Worm (Caenorhabditis elegans) whole organism, L4 larva: ENCODE measurements around the gene irld-49.
A peak's percentile ranks its signal among the peaks of the same experiment; 100 is the strongest.

ENCODE experiments used
- F10B5.3 ChIP-seq: sonication (generic microtip); optimal IDR thresholded peaks from 2 replicates; lab custom pipeline; 2016; ENCODE audit warnings: mild to moderate bottlenecking, missing genetic modification characterization, missing compliant biosample characterization
- F44E2.7 ChIP-seq: fragments of 200-800 bp; sonication (Bioruptor generic); IDR thresholded peaks from 2 replicates; pipeline ENCODE4 v2.1.2; 2022; ENCODE audit warnings: missing genetic modification characterization, missing compliant biosample characterization
- F49E8.2 ChIP-seq: sonication (generic microtip); optimal IDR thresholded peaks from 2 replicates; lab custom pipeline; 2016; ENCODE audit warnings: missing compliant biosample characterization, mild to moderate bottlenecking, missing genetic modification characterization, borderline replicate concordance
- R02D3.7 ChIP-seq: fragments of 150-350 bp; sonication (generic microtip); optimal IDR thresholded peaks from 3 replicates; lab custom pipeline; 2014; ENCODE audit warnings: missing biosample characterization, missing genetic modification characterization
- T26A8.4 ChIP-seq: fragments of 200-800 bp; sonication (Bioruptor generic); IDR thresholded peaks from 2 replicates; pipeline ENCODE4 v1.3.6; 2022; ENCODE audit warnings: missing genetic modification characterization, missing compliant biosample characterization
- Y5F2A.4 ChIP-seq: fragments of 200-800 bp; sonication (Bioruptor generic); optimal IDR thresholded peaks from 2 replicates; lab custom pipeline; 2018; ENCODE audit warnings: mild to moderate bottlenecking, missing genetic modification characterization, missing compliant biosample characterization
- aha-1 ChIP-seq: fragments of 150-350 bp; peaks from one replicate; lab custom pipeline; 2014; ENCODE audit warnings: missing biosample characterization, missing genetic modification characterization
- arid-1 ChIP-seq: fragments of 200-800 bp; sonication (Bioruptor generic); conservative IDR thresholded peaks from 2 replicates; pipeline ENCODE4 v1.3.6; 2022; ENCODE audit warnings: missing genetic modification reagents, missing genetic modification characterization, missing compliant biosample characterization
- ceh-32 ChIP-seq: sonication (generic microtip); optimal IDR thresholded peaks from 2 replicates; lab custom pipeline; 2016; ENCODE audit warnings: mild to moderate bottlenecking, missing genetic modification characterization, missing compliant biosample characterization; ENCODE audit not compliant: poor library complexity
- ctbp-1 ChIP-seq: fragments of 200-800 bp; sonication (Bioruptor generic); IDR thresholded peaks from 2 replicates; pipeline ENCODE4 v1.3.6; 2022; ENCODE audit warnings: missing genetic modification reagents, missing genetic modification characterization, missing compliant biosample characterization
- daf-16 ChIP-seq, 3 experiments: sonication (generic microtip); optimal IDR thresholded peaks; 2 replicates each; lab custom pipeline; 2016 to 2017; ENCODE audit warnings: missing genetic modification characterization in 3 of 3, missing genetic modification reagents in 3 of 3, mild to moderate bottlenecking in 2 of 3, missing compliant biosample characterization in 2 of 3, missing biosample characterization in 1 of 3, moderate library complexity in 1 of 3
- daf-8 ChIP-seq: fragments of 200-800 bp; sonication (Bioruptor generic); IDR thresholded peaks from 2 replicates; pipeline ENCODE4 v1.3.6; 2022; ENCODE audit warnings: missing genetic modification characterization, missing compliant biosample characterization
- dpl-1 ChIP-seq: fragments of 150-350 bp; optimal IDR thresholded peaks from 2 replicates; lab custom pipeline; 2014; ENCODE audit warnings: missing biosample characterization, missing genetic modification reagents, missing genetic modification characterization
- duxl-1 ChIP-seq: sonication (generic microtip); optimal IDR thresholded peaks from 2 replicates; lab custom pipeline; 2016; ENCODE audit warnings: mild to moderate bottlenecking, missing genetic modification characterization, moderate library complexity, missing compliant biosample characterization; ENCODE audit not compliant: poor library complexity
- dve-1 ChIP-seq: sonication (generic microtip); optimal IDR thresholded peaks from 2 replicates; lab custom pipeline; 2017; ENCODE audit warnings: antibody characterized with exemption, mild to moderate bottlenecking, missing genetic modification characterization, missing compliant biosample characterization; ENCODE audit not compliant: insufficient read depth
- egl-43 ChIP-seq: fragments of 200-800 bp; sonication (Bioruptor generic); IDR thresholded peaks from 2 replicates; pipeline ENCODE4 v1.3.6; 2022; ENCODE audit warnings: missing genetic modification reagents, missing genetic modification characterization, missing compliant biosample characterization
- fkh-10 ChIP-seq: fragments of 150-350 bp; optimal IDR thresholded peaks from 2 replicates; lab custom pipeline; 2014; ENCODE audit warnings: missing biosample characterization, missing genetic modification reagents, missing genetic modification characterization
- hif-1 ChIP-seq, 2 experiments: sonication (generic microtip); optimal IDR thresholded peaks; 2 replicates each; lab custom pipeline; 2016 to 2017; ENCODE audit warnings: missing compliant biosample characterization in 2 of 2, missing genetic modification characterization in 2 of 2, missing genetic modification reagents in 2 of 2, missing genotype in 2 of 2, mild to moderate bottlenecking in 1 of 2
- lin-1 ChIP-seq: fragments of 200-800 bp; sonication (Bioruptor generic); IDR thresholded peaks from 2 replicates; pipeline ENCODE4 v1.3.6; 2022; ENCODE audit warnings: missing genetic modification reagents, missing genetic modification characterization, missing compliant biosample characterization
- lin-13 ChIP-seq: fragments of 150-350 bp; optimal IDR thresholded peaks from 2 replicates; lab custom pipeline; 2014; ENCODE audit warnings: missing biosample characterization, missing genetic modification reagents, missing genetic modification characterization
- lin-15B ChIP-seq: fragments of 150-350 bp; sonication (generic microtip); optimal IDR thresholded peaks from 3 replicates; lab custom pipeline; 2014; ENCODE audit warnings: missing biosample characterization, missing genetic modification characterization
- lin-29 ChIP-seq: fragments of 200-800 bp; sonication (Bioruptor generic); IDR thresholded peaks from 2 replicates; pipeline ENCODE4 v1.3.6; 2022; ENCODE audit warnings: missing genetic modification reagents, missing genetic modification characterization, missing compliant biosample characterization
- lin-38 ChIP-seq: fragments of 200-800 bp; sonication (Bioruptor generic); IDR thresholded peaks from 2 replicates; pipeline ENCODE4 v1.3.6; 2022; ENCODE audit warnings: missing genetic modification reagents, missing genetic modification characterization, missing compliant biosample characterization
- lir-3 ChIP-seq: sonication (generic microtip); optimal IDR thresholded peaks from 2 replicates; lab custom pipeline; 2016; ENCODE audit warnings: mild to moderate bottlenecking, missing genetic modification characterization, missing compliant biosample characterization
- mes-2 ChIP-seq: sonication (generic microtip); optimal IDR thresholded peaks from 2 replicates; lab custom pipeline; 2016; ENCODE audit warnings: missing genotype, mild to moderate bottlenecking, missing genetic modification characterization, missing compliant biosample characterization; ENCODE audit not compliant: poor library complexity, severe bottlenecking
- mxl-3 ChIP-seq: fragments of 200-800 bp; sonication (Bioruptor generic); optimal IDR thresholded peaks from 2 replicates; lab custom pipeline; 2018; ENCODE audit warnings: mild to moderate bottlenecking, missing genetic modification characterization, missing compliant biosample characterization
- nhr-25 ChIP-seq: sonication (generic microtip); optimal IDR thresholded peaks from 2 replicates; lab custom pipeline; 2017; ENCODE audit warnings: missing genetic modification characterization, mild to moderate bottlenecking, missing compliant biosample characterization, antibody characterized with exemption, moderate library complexity, borderline replicate concordance; ENCODE audit not compliant: insufficient read depth
- nhr-48 ChIP-seq: sonication (generic microtip); optimal IDR thresholded peaks from 2 replicates; lab custom pipeline; 2016; ENCODE audit warnings: mild to moderate bottlenecking, missing genetic modification characterization, missing compliant biosample characterization
- nhr-76 ChIP-seq: fragments of 150-350 bp; optimal IDR thresholded peaks from 2 replicates; lab custom pipeline; 2014; ENCODE audit warnings: missing biosample characterization, missing genetic modification characterization
- pha-4 ChIP-seq, 2 experiments: fragments of 150-350 bp in 1 of 2; fragments of 200-800 bp in 1 of 2; sonication (Bioruptor generic) in 1 of 2; IDR thresholded peaks in 1 of 2; optimal IDR thresholded peaks in 1 of 2; 2 replicates each; pipeline versions ENCODE4 v1.3.6 to Lab custom; 2014 to 2022; ENCODE audit warnings: missing genetic modification characterization in 2 of 2, missing genetic modification reagents in 2 of 2, missing biosample characterization in 1 of 2, missing compliant biosample characterization in 1 of 2
- php-3 ChIP-seq: fragments of 200-800 bp; sonication (Bioruptor generic); IDR thresholded peaks from 2 replicates; pipeline ENCODE4 v1.3.6; 2022; ENCODE audit warnings: missing genetic modification reagents, missing genetic modification characterization, missing compliant biosample characterization
- pqm-1 ChIP-seq: sonication (generic microtip); optimal IDR thresholded peaks from 2 replicates; lab custom pipeline; 2017; ENCODE audit warnings: missing biosample characterization, missing genetic modification characterization
- set-16 ChIP-seq: fragments of 200-800 bp; sonication (Bioruptor generic); IDR thresholded peaks from 2 replicates; pipeline ENCODE4 v1.3.6; 2022; ENCODE audit warnings: missing genetic modification reagents, missing genetic modification characterization, missing compliant biosample characterization
- spr-1 ChIP-seq: sonication (generic microtip); optimal IDR thresholded peaks from 2 replicates; lab custom pipeline; 2016; ENCODE audit warnings: mild to moderate bottlenecking, missing genetic modification characterization, missing compliant biosample characterization
- tag-97 ChIP-seq: fragments of 200-800 bp; sonication (Bioruptor generic); IDR thresholded peaks from 2 replicates; pipeline ENCODE4 v1.3.6; 2022; ENCODE audit warnings: missing genetic modification characterization, missing compliant biosample characterization
- tra-1 ChIP-seq: fragments of 200-800 bp; sonication (Bioruptor generic); IDR thresholded peaks from 2 replicates; pipeline ENCODE4 v1.3.6; 2022; ENCODE audit warnings: missing genetic modification reagents, missing genetic modification characterization, missing compliant biosample characterization
- unc-130 ChIP-seq: sonication (generic microtip); optimal IDR thresholded peaks from 2 replicates; lab custom pipeline; 2016; ENCODE audit warnings: missing genetic modification reagents, missing genetic modification characterization, missing compliant biosample characterization
- unc-62 ChIP-seq, 3 experiments: fragments of 150-350 bp in 1 of 3; sonication (generic microtip); optimal IDR thresholded peaks in 2 of 3; peaks in 1 of 3; 1 replicate in 1 of 3; 2 replicates in 2 of 3; lab custom pipeline; 2014 to 2017; ENCODE audit warnings: missing biosample characterization in 3 of 3, missing genetic modification characterization in 3 of 3, missing genetic modification reagents in 3 of 3, missing genotype in 1 of 3
- zip-2 ChIP-seq: fragments of 150-350 bp; optimal IDR thresholded peaks from 2 replicates; lab custom pipeline; 2014; ENCODE audit warnings: missing biosample characterization, missing genetic modification characterization

irld-49 gene

DNA sequence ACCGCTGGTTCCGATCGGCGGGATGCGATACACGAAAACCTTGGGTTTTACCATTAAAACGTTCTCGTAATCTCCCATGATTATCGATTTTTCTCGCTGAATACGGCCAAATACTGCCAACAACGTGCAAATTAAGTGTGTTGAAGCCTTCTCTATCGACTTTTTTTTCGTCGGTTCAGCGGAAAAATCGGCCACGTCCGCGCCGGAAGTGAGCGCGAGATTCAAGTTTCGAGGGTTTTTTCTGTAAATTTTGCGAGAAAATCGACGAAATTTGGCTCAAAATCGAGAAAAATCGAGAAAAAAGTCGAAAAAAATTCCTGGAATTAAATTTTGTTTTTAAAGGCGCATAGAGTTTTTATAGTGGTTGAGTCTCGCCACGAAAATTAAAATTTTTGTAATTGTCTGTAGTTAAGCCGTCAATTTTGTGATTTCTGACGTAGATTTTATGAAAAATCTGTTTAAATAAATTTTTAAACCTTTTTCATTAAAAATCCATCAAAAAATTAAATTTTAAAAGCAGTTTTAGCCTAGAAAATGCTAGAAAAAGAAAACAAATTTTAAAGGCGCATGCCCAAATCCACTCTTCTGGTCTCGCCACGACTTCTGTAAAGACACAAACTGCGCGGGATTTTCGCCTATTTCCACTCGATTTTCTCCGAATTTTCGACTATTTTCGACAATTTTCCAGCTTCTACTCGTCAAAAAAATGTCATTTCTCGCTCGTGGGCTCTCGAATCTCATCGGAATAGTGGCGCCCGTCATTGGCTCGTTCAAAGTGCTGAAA is 24.7 kb upstream of the irld-49 start, which contains the start of the genes ncap-1 and Y110A2AR.1:
TSS of gene ncap-1 (minus strand) at position 241 of the 784 bp plus-strand sequence.
TSS of gene Y110A2AR.1 (plus strand) at position 637 of the 784 bp plus-strand sequence.
- TF ChIP-seq nhr-25 (no peak), fkh-10 (GFP tag; lab: Kevin White, UChicago) (no peak), lir-3 (no peak), R02D3.7 (tag; lab: Kevin White, UChicago) (no peak), F49E8.2 (tag; lab: Kevin White, UChicago) (peak; percentile 85), pqm-1 (tag; lab: Kevin White, UChicago) (no peak), ceh-32 (tag; lab: Kevin White, UChicago) (no peak), unc-130 (GFP tag; lab: Kevin White, UChicago) (peak; percentile 55), dpl-1 (GFP tag; lab: Kevin White, UChicago) (peak; percentile 65), aha-1 (tag; lab: Kevin White, UChicago) (peak; percentile 62), unc-62 (GFP tag; optimal IDR thresholded peaks at IDR 0.05 in 1 of 2; lab: Kevin White, UChicago) (peak in 1 of 2 experiments; percentile 18), unc-62 (tag; optimal IDR thresholded peaks at IDR 0.05; lab: Kevin White, UChicago) (no peak), hif-1 (tag; optimal IDR thresholded peaks at IDR 0.05; lab: Kevin White, UChicago) (peak in 1 of 2 experiments; percentile 26), mes-2 (tag; lab: Kevin White, UChicago) (peak; percentile 78), lin-38 (GFP tag; lab: Robert Waterston, UW) (peak; percentile 10; the same call in 1 of the 2 replicates)

DNA sequence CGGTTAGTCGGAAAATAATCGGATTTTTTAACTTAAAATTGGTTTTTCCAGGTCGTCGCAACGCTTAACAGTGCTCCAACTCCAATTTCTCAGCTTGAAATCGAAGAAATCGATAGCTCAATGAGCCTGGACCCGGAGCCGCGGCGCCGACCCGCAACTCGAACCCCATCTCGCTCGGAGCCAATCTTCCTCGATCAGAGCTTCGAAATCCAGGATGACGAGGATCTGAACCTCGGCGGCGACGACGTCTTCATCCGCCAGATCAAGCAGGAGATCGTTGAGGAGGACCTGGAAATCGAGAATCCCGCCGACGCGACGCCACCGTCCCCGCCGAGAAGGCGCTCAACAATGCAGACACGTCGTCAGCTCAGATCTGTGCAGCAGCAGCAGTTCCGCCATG is 23.7 kb upstream of the irld-49 start:
- no peak for TF ChIP-seq dve-1 (tag; lab: Kevin White, UChicago)
- no peak for TF ChIP-seq daf-8 (GFP tag; lab: Robert Waterston, UW)
- peak; percentile 94 for TF ChIP-seq set-16
- no peak for TF ChIP-seq lin-15B
- no peak for TF ChIP-seq dpl-1 (GFP tag; lab: Kevin White, UChicago)
- peak; percentile 7 for TF ChIP-seq aha-1 (tag; lab: Kevin White, UChicago)

DNA sequence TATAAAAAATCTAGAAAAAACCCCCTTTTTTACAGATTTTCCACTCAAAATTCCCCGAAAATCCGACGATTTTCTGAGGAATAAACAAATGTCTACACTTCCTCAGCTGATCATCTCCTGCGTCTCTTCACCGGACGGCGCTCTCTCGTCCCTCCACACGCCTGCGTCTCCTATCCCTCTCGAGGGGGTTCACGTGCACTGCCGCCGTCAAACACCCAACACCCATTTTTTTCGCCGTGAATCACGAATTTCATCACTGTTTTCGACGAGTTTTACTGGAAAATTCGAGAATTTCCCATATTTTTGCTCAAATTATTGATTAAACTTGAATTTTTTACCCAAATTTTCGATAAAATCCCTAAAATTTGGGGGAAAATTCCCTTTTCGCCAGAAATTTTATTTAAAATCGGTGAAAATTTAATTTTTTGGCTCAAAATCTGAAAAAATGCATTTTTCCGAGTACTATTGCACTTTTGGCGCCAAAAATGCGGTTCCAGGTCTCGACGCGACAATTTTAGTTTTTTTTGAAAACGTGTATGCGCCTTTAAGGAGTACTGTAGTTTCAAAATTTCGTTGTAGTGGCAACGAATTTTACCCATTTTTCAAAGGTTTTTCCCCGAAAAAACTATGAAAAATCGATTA is 23.0 kb upstream of the irld-49 start:
- TF ChIP-seq ctbp-1, result no peak
- TF ChIP-seq zip-2 (tag; lab: Kevin White, UChicago), result no peak
- TF ChIP-seq unc-130 (GFP tag; lab: Kevin White, UChicago), result peak; percentile 64
- peak; percentile 37 for TF ChIP-seq Y5F2A.4 (GFP tag; lab: Kevin White, UChicago)
- TF ChIP-seq hif-1 (tag; optimal IDR thresholded peaks at IDR 0.05; lab: Kevin White, UChicago), result peak in 1 of 2 experiments; percentile 7
- TF ChIP-seq lin-1 (GFP tag; lab: Robert Waterston, UW), result peak; percentile 50; the same call in 1 of the 2 replicates
- peak; percentile 56; the same call in 1 of the 2 replicates for TF ChIP-seq egl-43
- peak; percentile 60 for TF ChIP-seq nhr-48
- peak; percentile 18 for TF ChIP-seq F49E8.2 (tag; lab: Kevin White, UChicago)
- TF ChIP-seq daf-16 (GFP tag; optimal IDR thresholded peaks at IDR 0.05; lab: Kevin White, UChicago), result peak; percentile 4 to 40
- TF ChIP-seq daf-16 (tag; optimal IDR thresholded peaks at IDR 0.05; lab: Kevin White, UChicago), result peak; percentile 58
- peak; percentile 30 for TF ChIP-seq lin-13 (GFP tag; lab: Kevin White, UChicago)
- TF ChIP-seq F10B5.3 (tag; lab: Kevin White, UChicago), result peak; percentile 18
- peak; percentile 69 for TF ChIP-seq mes-2 (tag; lab: Kevin White, UChicago)
- peak; percentile 67; the same call in 1 of the 2 replicates for TF ChIP-seq arid-1
- TF ChIP-seq F44E2.7, result no peak
- TF ChIP-seq dve-1 (tag; lab: Kevin White, UChicago), result peak; percentile 59
- TF ChIP-seq spr-1 (tag; lab: Kevin White, UChicago), result peak; percentile 8
- 0 out of 2 replicates have a peak, but pooled peaks have one; percentile 15 for TF ChIP-seq tag-97
- no peak for TF ChIP-seq lin-29 (GFP tag; lab: Robert Waterston, UW)
- peak; percentile 43 for TF ChIP-seq duxl-1
- TF ChIP-seq unc-62 (GFP tag; optimal IDR thresholded peaks at IDR 0.05 in 1 of 2; lab: Kevin White, UChicago), result peak in 1 of 2 experiments; percentile 87
- TF ChIP-seq unc-62 (tag; optimal IDR thresholded peaks at IDR 0.05; lab: Kevin White, UChicago), result no peak
- TF ChIP-seq pha-4 (GFP tag; IDR thresholded peaks at IDR 0.05; lab: Robert Waterston, UW), result peak; percentile 64; the same call in 1 of the 2 replicates
- TF ChIP-seq pha-4 (tag; optimal IDR thresholded peaks at IDR 0.05; lab: Kevin White, UChicago), result no peak
- no peak for TF ChIP-seq nhr-76 (tag; lab: Kevin White, UChicago)
- 0 out of 2 replicates have a peak, but pooled peaks have one; percentile 11 for TF ChIP-seq T26A8.4 (GFP tag; lab: Robert Waterston, UW)
- peak; percentile 53 for TF ChIP-seq php-3
- TF ChIP-seq mxl-3 (GFP tag; lab: Kevin White, UChicago), result peak; percentile 54
- TF ChIP-seq tra-1 (GFP tag; lab: Robert Waterston, UW), result peak; percentile 41; the same call in 1 of the 2 replicates
